Worm (Caenorhabditis elegans) whole organism, L1 larva: ENCODE measurements around the gene clec-6.

Source experiments
- C04F5.9 ChIP-seq: sonication (generic microtip); optimal IDR thresholded peaks from 2 replicates; lab custom pipeline; 2016; ENCODE audit warnings: missing genetic modification characterization, missing compliant biosample characterization
- Y116A8C.19 ChIP-seq: sonication (generic microtip); optimal IDR thresholded peaks from 2 replicates; lab custom pipeline; 2016; ENCODE audit warnings: missing compliant biosample characterization, missing genetic modification characterization, borderline replicate concordance
- alr-1 ChIP-seq: fragments of 200-800 bp; sonication (Bioruptor generic); optimal IDR thresholded peaks from 2 replicates; lab custom pipeline; 2018; ENCODE audit warnings: borderline replicate concordance, mild to moderate bottlenecking, missing genetic modification characterization, missing compliant biosample characterization
- aly-2 ChIP-seq: fragments of 150-350 bp; optimal IDR thresholded peaks from 2 replicates; lab custom pipeline; 2014; ENCODE audit warnings: missing biosample characterization, missing genetic modification characterization
- ceh-8 ChIP-seq: fragments of 200-800 bp; sonication (Bioruptor generic); optimal IDR thresholded peaks from 2 replicates; lab custom pipeline; 2018; ENCODE audit warnings: mild to moderate bottlenecking, missing genetic modification characterization, moderate library complexity, missing compliant biosample characterization
- ceh-82 ChIP-seq, 3 experiments: fragments of 150-350 bp in 1 of 3; sonication (generic microtip) in 2 of 3; optimal IDR thresholded peaks; 2 replicates each; lab custom pipeline; 2014 to 2017; ENCODE audit warnings: missing biosample characterization in 3 of 3, missing genetic modification characterization in 3 of 3
- ceh-88 ChIP-seq: fragments of 200-800 bp; sonication (Bioruptor generic); IDR thresholded peaks from 2 replicates; pipeline ENCODE4 v1.3.6; 2022; ENCODE audit warnings: missing genetic modification characterization, missing compliant biosample characterization
- ces-1 ChIP-seq: fragments of 150-350 bp; optimal IDR thresholded peaks from 2 replicates; lab custom pipeline; 2014; ENCODE audit warnings: missing biosample characterization, missing genetic modification reagents, missing genetic modification characterization
- dpl-1 ChIP-seq, 3 experiments: fragments of 150-350 bp in 2 of 3; sonication (generic microtip) in 1 of 3; optimal IDR thresholded peaks; 2 replicates each; lab custom pipeline; 2014 to 2017; ENCODE audit warnings: missing biosample characterization in 3 of 3, missing genetic modification characterization in 3 of 3, missing genetic modification reagents in 3 of 3
- dsc-1 ChIP-seq: sonication (generic microtip); optimal IDR thresholded peaks from 2 replicates; lab custom pipeline; 2016; ENCODE audit warnings: mild to moderate bottlenecking, missing genetic modification characterization, missing compliant biosample characterization
- efl-1 ChIP-seq, 4 experiments: fragments of 150-350 bp; optimal IDR thresholded peaks in 3 of 4; peaks in 1 of 4; 1 replicate in 1 of 4; 2 replicates in 3 of 4; lab custom pipeline; 2014; ENCODE audit warnings: missing biosample characterization in 2 of 4, missing genetic modification characterization in 2 of 4, missing genetic modification reagents in 2 of 4
- efl-3 ChIP-seq: fragments of 200-800 bp; sonication (Bioruptor generic); optimal IDR thresholded peaks from 2 replicates; lab custom pipeline; 2018; ENCODE audit warnings: mild to moderate bottlenecking, missing genetic modification characterization, missing compliant biosample characterization
- egl-13 ChIP-seq: sonication (generic microtip); optimal IDR thresholded peaks from 2 replicates; lab custom pipeline; 2016; ENCODE audit warnings: missing genotype, missing genetic modification reagents, missing genetic modification characterization, missing compliant biosample characterization
- elt-2 ChIP-seq: sonication (generic microtip); optimal IDR thresholded peaks from 2 replicates; lab custom pipeline; 2016; ENCODE audit warnings: missing genetic modification characterization, mild to moderate bottlenecking, inconsistent platforms, missing compliant biosample characterization, missing genetic modification reagents
- fkh-10 ChIP-seq: sonication (generic microtip); optimal IDR thresholded peaks from 2 replicates; lab custom pipeline; 2017; ENCODE audit warnings: missing biosample characterization, missing genetic modification reagents, missing genetic modification characterization
- fkh-4 ChIP-seq: sonication (generic microtip); optimal IDR thresholded peaks from 2 replicates; lab custom pipeline; 2016; ENCODE audit warnings: missing compliant biosample characterization, missing genetic modification characterization, borderline replicate concordance
- fkh-8 ChIP-seq: sonication (generic microtip); optimal IDR thresholded peaks from 2 replicates; lab custom pipeline; 2016; ENCODE audit warnings: mild to moderate bottlenecking, missing genetic modification characterization, missing compliant biosample characterization
- fos-1 ChIP-seq: fragments of 150-350 bp; optimal IDR thresholded peaks from 2 replicates; lab custom pipeline; 2014; ENCODE audit warnings: missing biosample characterization, missing genetic modification characterization
- grh-1 ChIP-seq: fragments of 200-800 bp; sonication (Bioruptor generic); IDR thresholded peaks from 2 replicates; pipeline ENCODE4 v1.3.6; 2022; ENCODE audit warnings: missing genetic modification reagents, missing genetic modification characterization, missing compliant biosample characterization
- hlh-17 ChIP-seq: fragments of 200-800 bp; sonication (Bioruptor generic); optimal IDR thresholded peaks from 2 replicates; lab custom pipeline; 2018; ENCODE audit warnings: missing genetic modification characterization, mild to moderate bottlenecking, missing compliant biosample characterization, moderate library complexity, borderline replicate concordance
- jun-1 ChIP-seq: fragments of 150-350 bp; optimal IDR thresholded peaks from 2 replicates; lab custom pipeline; 2014; ENCODE audit warnings: missing biosample characterization, missing genetic modification reagents, missing genetic modification characterization
- lin-15B ChIP-seq: fragments of 150-350 bp; sonication (generic microtip); optimal IDR thresholded peaks from 3 replicates; lab custom pipeline; 2014; ENCODE audit warnings: missing biosample characterization, missing genetic modification characterization
- lir-3 ChIP-seq: sonication (generic microtip); optimal IDR thresholded peaks from 2 replicates; lab custom pipeline; 2016; ENCODE audit warnings: mild to moderate bottlenecking, missing genetic modification characterization, moderate library complexity, missing compliant biosample characterization; ENCODE audit not compliant: poor library complexity
- lsy-2 ChIP-seq, 2 experiments: fragments of 150-350 bp; optimal IDR thresholded peaks; 2 replicates each; lab custom pipeline; 2014; ENCODE audit warnings: missing biosample characterization in 2 of 2, missing genetic modification characterization in 2 of 2
- mab-9 ChIP-seq: fragments of 200-800 bp; sonication (Bioruptor generic); IDR thresholded peaks from 2 replicates; pipeline ENCODE4 v1.3.6; 2022; ENCODE audit warnings: missing genetic modification reagents, missing genetic modification characterization, missing compliant biosample characterization
- mdl-1 ChIP-seq, 2 experiments: fragments of 150-350 bp; optimal IDR thresholded peaks; 2 replicates each; lab custom pipeline; 2014 to 2017; ENCODE audit warnings: missing biosample characterization in 2 of 2, missing genetic modification characterization in 2 of 2, inconsistent platforms in 1 of 2
- mep-1 ChIP-seq: fragments of 150-350 bp; optimal IDR thresholded peaks from 2 replicates; lab custom pipeline; 2014; ENCODE audit warnings: missing biosample characterization, missing genetic modification characterization
- nhr-12 ChIP-seq: sonication (generic microtip); optimal IDR thresholded peaks from 2 replicates; lab custom pipeline; 2017; ENCODE audit warnings: missing biosample characterization, missing genetic modification characterization
- nhr-19 ChIP-seq: fragments of 200-800 bp; sonication (Bioruptor generic); conservative IDR thresholded peaks from 2 replicates; pipeline ENCODE4 v1.3.6; 2022; ENCODE audit warnings: missing genetic modification characterization, missing compliant biosample characterization
- nhr-237 ChIP-seq: fragments of 150-350 bp; optimal IDR thresholded peaks from 2 replicates; lab custom pipeline; 2014; ENCODE audit warnings: missing biosample characterization, missing genetic modification characterization
- nhr-28 ChIP-seq: fragments of 150-350 bp; optimal IDR thresholded peaks from 2 replicates; lab custom pipeline; 2014; ENCODE audit warnings: missing biosample characterization, missing genetic modification characterization
- nhr-71 ChIP-seq: sonication (generic microtip); optimal IDR thresholded peaks from 2 replicates; lab custom pipeline; 2016; ENCODE audit warnings: mild to moderate bottlenecking, missing genetic modification characterization, moderate library complexity, missing compliant biosample characterization
- nhr-76 ChIP-seq: sonication (generic microtip); optimal IDR thresholded peaks from 2 replicates; lab custom pipeline; 2017; ENCODE audit warnings: missing biosample characterization, missing genetic modification characterization
- nhr-84 ChIP-seq: sonication (generic microtip); optimal IDR thresholded peaks from 2 replicates; lab custom pipeline; 2017; ENCODE audit warnings: missing biosample characterization, missing genetic modification characterization
- pqm-1 ChIP-seq: sonication (generic microtip); optimal IDR thresholded peaks from 3 replicates; lab custom pipeline; 2017; ENCODE audit warnings: missing biosample characterization, missing genetic modification characterization
- rnt-1 ChIP-seq: sonication (generic microtip); optimal IDR thresholded peaks from 2 replicates; lab custom pipeline; 2016; ENCODE audit warnings: mild to moderate bottlenecking, missing genetic modification characterization, moderate library complexity, missing compliant biosample characterization
- snpc-4 ChIP-seq: fragments of 150-350 bp; optimal IDR thresholded peaks from 2 replicates; lab custom pipeline; 2014; ENCODE audit warnings: missing biosample characterization, missing genetic modification characterization
- sox-4 ChIP-seq: sonication (generic microtip); optimal IDR thresholded peaks from 2 replicates; lab custom pipeline; 2016; ENCODE audit warnings: missing genetic modification characterization, missing compliant biosample characterization
- sup-37 ChIP-seq: fragments of 200-800 bp; sonication (Bioruptor generic); optimal IDR thresholded peaks from 2 replicates; lab custom pipeline; 2018; ENCODE audit warnings: mild to moderate bottlenecking, missing genetic modification characterization, missing compliant biosample characterization
- swsn-7 ChIP-seq: sonication (generic microtip); optimal IDR thresholded peaks from 2 replicates; lab custom pipeline; 2016; ENCODE audit warnings: missing genetic modification characterization, missing compliant biosample characterization
- tlp-1 ChIP-seq: fragments of 150-350 bp; optimal IDR thresholded peaks from 2 replicates; lab custom pipeline; 2014; ENCODE audit warnings: missing biosample characterization, missing genetic modification characterization
- unc-30 ChIP-seq: sonication (generic microtip); optimal IDR thresholded peaks from 2 replicates; lab custom pipeline; 2017; ENCODE audit warnings: missing biosample characterization, missing genetic modification characterization
- vab-15 ChIP-seq: sonication (generic microtip); optimal IDR thresholded peaks from 2 replicates; lab custom pipeline; 2017; ENCODE audit warnings: missing genotype, mild to moderate bottlenecking, missing genetic modification characterization, missing compliant biosample characterization
- ztf-11 ChIP-seq, 2 experiments: sonication (generic microtip); optimal IDR thresholded peaks; 2 replicates each; lab custom pipeline; 2016 to 2017; ENCODE audit warnings: missing genetic modification characterization in 2 of 2, missing biosample characterization in 1 of 2, missing compliant biosample characterization in 1 of 2
- ztf-4 ChIP-seq: fragments of 150-350 bp; optimal IDR thresholded peaks from 2 replicates; lab custom pipeline; 2014; ENCODE audit warnings: missing biosample characterization, missing genetic modification characterization

Gene clec-6

ce11 chrIII:4934896-4935628 lies 47.8 kb upstream of the clec-6 start, which contains the start of gene mrps-18C (continued):
- no peak for TF ChIP-seq Y116A8C.19 (tag; lab: Kevin White, UChicago)
- no peak for TF ChIP-seq ces-1
- TF ChIP-seq jun-1: no peak
- TF ChIP-seq nhr-71 (tag; lab: Kevin White, UChicago): peak; percentile 45
- no peak for TF ChIP-seq aly-2 (tag; lab: Kevin White, UChicago)
- TF ChIP-seq dpl-1 (GFP tag; optimal IDR thresholded peaks at IDR 0.05; lab: Kevin White, UChicago): peak; percentile 42 to 70 (median 59)
- no peak for TF ChIP-seq fkh-8 (tag; lab: Kevin White, UChicago)
- no peak for TF ChIP-seq egl-13 (tag; lab: Kevin White, UChicago)
- TF ChIP-seq grh-1 (GFP tag; lab: Robert Waterston, UW): no peak
- TF ChIP-seq hlh-17 (GFP tag; lab: Kevin White, UChicago): no peak
- peak; percentile 47 for TF ChIP-seq mep-1 (tag; lab: Kevin White, UChicago)
- no peak for TF ChIP-seq fkh-10 (GFP tag; lab: Kevin White, UChicago)
- TF ChIP-seq lir-3: no peak
- TF ChIP-seq swsn-7: no peak
- peak; percentile 34 for TF ChIP-seq lin-15B
- TF ChIP-seq sup-37: no peak
- TF ChIP-seq fos-1 (tag; lab: Kevin White, UChicago): no peak
- no peak for TF ChIP-seq ceh-8 (GFP tag; lab: Kevin White, UChicago)
- TF ChIP-seq nhr-76: no peak
- peak; percentile 19 to 60 for TF ChIP-seq lsy-2 (tag; optimal IDR thresholded peaks at IDR 0.05; lab: Kevin White, UChicago)
- TF ChIP-seq ceh-88 (GFP tag; lab: Robert Waterston, UW): no peak
- TF ChIP-seq efl-1 (optimal IDR thresholded peaks at IDR 0.05; lab: Kevin White, UChicago): peak; percentile 48 to 66
- peak; percentile 68 to 96 for TF ChIP-seq efl-1 (GFP tag; optimal IDR thresholded peaks at IDR 0.05 in 1 of 2; lab: Kevin White, UChicago)
- TF ChIP-seq mdl-1 (tag; optimal IDR thresholded peaks at IDR 0.05; lab: Kevin White, UChicago): no peak
- TF ChIP-seq alr-1 (tag; lab: Kevin White, UChicago): no peak
- TF ChIP-seq mab-9 (GFP tag; lab: Robert Waterston, UW): no peak

- no peak for TF ChIP-seq efl-3 (GFP tag; lab: Kevin White, UChicago)
- TF ChIP-seq dpl-1 (GFP tag; optimal IDR thresholded peaks at IDR 0.05; lab: Kevin White, UChicago): peak in 1 of 3 experiments; percentile 26
Observed at ce11 chrIII:4932203-4932699, 45.0 kb upstream of the clec-6 start, which contains the start of the genes C26E6.12 and eri-9. Gene C26E6.12 (minus strand): TSS chrIII:4932253. Gene eri-9 (plus strand): TSS chrIII:4932450.

- TF ChIP-seq nhr-19 (peak; percentile 76), Y116A8C.19 (tag; lab: Kevin White, UChicago) (peak; percentile 28), pqm-1 (tag; lab: Kevin White, UChicago) (no peak), ztf-11 (tag; optimal IDR thresholded peaks at IDR 0.05; lab: Kevin White, UChicago) (peak in 1 of 2 experiments; percentile 88), elt-2 (tag; lab: Kevin White, UChicago) (peak; percentile 1), nhr-84 (tag; lab: Kevin White, UChicago) (no peak), swsn-7 (peak; percentile 54), ceh-82 (tag; optimal IDR thresholded peaks at IDR 0.05; lab: Kevin White, UChicago) (peak; percentile 16 to 44 (median 27)), nhr-12 (no peak), unc-30 (tag; lab: Kevin White, UChicago) (no peak), mdl-1 (tag; optimal IDR thresholded peaks at IDR 0.05; lab: Kevin White, UChicago) (no peak), C04F5.9 (tag; lab: Kevin White, UChicago) (peak; percentile 47), sox-4 (tag; lab: Kevin White, UChicago) (peak; percentile 70), dpl-1 (GFP tag; optimal IDR thresholded peaks at IDR 0.05; lab: Kevin White, UChicago) (peak; percentile 87 to 93 (median 92)), dsc-1 (tag; lab: Kevin White, UChicago) (peak; percentile 69), snpc-4 (tag; lab: Kevin White, UChicago) (peak; percentile 38), nhr-237 (tag; lab: Kevin White, UChicago) (no peak), fkh-4 (tag; lab: Kevin White, UChicago) (peak; percentile 79), tlp-1 (tag; lab: Kevin White, UChicago) (no peak), alr-1 (tag; lab: Kevin White, UChicago) (no peak), vab-15 (tag; lab: Kevin White, UChicago) (no peak), ztf-4 (tag; lab: Kevin White, UChicago) (no peak), rnt-1 (tag; lab: Kevin White, UChicago) (peak; percentile 97), lir-3 (peak; percentile 93), nhr-28 (no peak)
Observed at ce11 chrIII:4930154-4930679, 43.0 kb upstream of the clec-6 start, which contains the start of gene set-2. Gene set-2 (minus strand): TSS chrIII:4930204.
